Fruit fly (Drosophila melanogaster): ENCODE measurements around the gene CG34116.

- TF ChIP-seq CG8478 (optimal IDR thresholded peaks at IDR 0.05) (peak; percentile 33), psq (optimal IDR thresholded peaks at IDR 0.05) (no peak), Dll (optimal IDR thresholded peaks at IDR 0.05) (no peak), usp (GFP tag; optimal IDR thresholded peaks at IDR 0.05) (no peak), EcR (GFP tag; optimal IDR thresholded peaks at IDR 0.05) (no peak)
Observed at dm6 chr3L:19815472-19816150, 9.8 kb upstream of the CG34116 start, which contains the start of gene cyc.
